Worm (Caenorhabditis elegans): Measurements from ENCODE around the gene vha-20.

ce11 chrX:14145634-14146033 lies 18.7 kb downstream of the vha-20 start:
- TF ChIP-seq ztf-29 (GFP tag; IDR thresholded peaks at IDR 0.05) = no peak
- TF ChIP-seq med-1 (GFP tag; optimal IDR thresholded peaks at IDR 0.05; ENCODE audit: insufficient read depth) = no peak
- TF ChIP-seq klf-2 (GFP tag; conservative IDR thresholded peaks at IDR 0.05) = no peak
- no peak for TF ChIP-seq flt-1 (GFP tag; IDR thresholded peaks at IDR 0.05)
- no peak for TF ChIP-seq ref-1 (GFP tag; conservative IDR thresholded peaks at IDR 0.05)
- TF ChIP-seq cog-1 (tag; optimal IDR thresholded peaks at IDR 0.05) = no peak
- TF ChIP-seq T22C8.4 (GFP tag; IDR thresholded peaks at IDR 0.05) = no peak
- no peak for TF ChIP-seq ztf-23 (GFP tag; IDR thresholded peaks at IDR 0.05)
- no peak for TF ChIP-seq tab-1 (GFP tag; IDR thresholded peaks at IDR 0.05)
